Fruit fly (Drosophila melanogaster) whole organism: ENCODE results near the gene klg.

ENCODE experiments used
- EcR ChIP-seq, 2 experiments: fragments of >200 bp; optimal IDR thresholded peaks; 2 replicates each; lab custom pipeline; 2017; ENCODE audit warnings: missing biosample characterization in 2 of 2, missing genetic modification characterization in 2 of 2, missing genetic modification reagents in 2 of 2
- pan ChIP-seq: fragments of >200 bp; optimal IDR thresholded peaks from 2 replicates; lab custom pipeline; 2017
- psq ChIP-seq: fragments of >200 bp; optimal IDR thresholded peaks from 2 replicates; lab custom pipeline; 2017
- usp ChIP-seq: fragments of >200 bp; optimal IDR thresholded peaks from 2 replicates; lab custom pipeline; 2017; ENCODE audit warnings: missing biosample characterization, missing genetic modification characterization, mixed read lengths

DNA sequence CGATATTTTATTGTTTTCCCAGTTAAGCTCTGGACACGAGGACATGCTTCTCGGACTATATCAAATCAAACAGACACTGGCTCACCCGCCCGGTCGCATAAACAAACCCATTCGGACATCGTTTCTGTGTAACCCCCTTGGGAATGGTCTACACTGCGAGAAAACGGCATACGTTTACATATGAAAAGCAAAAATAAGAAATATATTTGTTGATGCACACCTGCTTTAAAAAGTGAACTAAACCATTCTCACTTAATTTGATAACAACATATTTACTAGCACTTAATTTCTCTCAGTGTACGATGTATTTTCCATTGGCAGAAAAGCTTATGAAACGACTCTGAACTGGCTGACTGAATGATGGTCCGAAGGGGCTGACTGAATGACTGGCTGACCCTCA is 37.1 kb upstream of the klg start:
- TF ChIP-seq usp (GFP tag; lab: Kevin White, UChicago) (no peak), EcR (GFP tag; optimal IDR thresholded peaks at IDR 0.05; lab: Kevin White, UChicago) (no peak), pan (lab: Kevin White, UChicago) (no peak), psq (lab: Kevin White, UChicago) (no peak)
